Fruit fly (Drosophila melanogaster) whole organism, wandering third instar larva: ENCODE measurements around the gene CG17147.

ENCODE experiments used
- CG9705 ChIP-seq: fragments of 200-800 bp; sonication (Bioruptor generic); optimal IDR thresholded peaks from 2 replicates; lab custom pipeline; 2018; ENCODE audit warnings: missing biosample characterization, mild to moderate bottlenecking, missing genetic modification characterization
- Hnf4 ChIP-seq: fragments of 200-800 bp; sonication (Bioruptor generic); optimal IDR thresholded peaks from 2 replicates; lab custom pipeline; 2016; ENCODE audit warnings: missing biosample characterization, mild to moderate bottlenecking, missing genetic modification characterization
- Jra ChIP-seq: sonication (Bioruptor generic); optimal IDR thresholded peaks from 2 replicates; lab custom pipeline; 2016; ENCODE audit warnings: missing biosample characterization, missing genetic modification characterization
- OdsH ChIP-seq: fragments of 200-800 bp; sonication (Bioruptor generic); optimal IDR thresholded peaks from 2 replicates; lab custom pipeline; 2016; ENCODE audit warnings: missing biosample characterization, mild to moderate bottlenecking, missing genetic modification characterization
- brk ChIP-seq: fragments of 200-800 bp; sonication (Bioruptor generic); optimal IDR thresholded peaks from 2 replicates; lab custom pipeline; 2016; ENCODE audit warnings: missing biosample characterization, mild to moderate bottlenecking, missing genetic modification characterization
- ey ChIP-seq: fragments of 200-800 bp; sonication (Bioruptor generic); optimal IDR thresholded peaks from 2 replicates; lab custom pipeline; 2016; ENCODE audit warnings: missing biosample characterization, missing genetic modification characterization
- foxo ChIP-seq, 2 experiments: fragments of 200-800 bp; sonication (Bioruptor generic); optimal IDR thresholded peaks; 2 replicates in 1 of 2; 3 replicates in 1 of 2; lab custom pipeline; 2016 to 2017; ENCODE audit warnings: missing biosample characterization in 2 of 2, missing genetic modification characterization in 2 of 2
- h ChIP-seq: fragments of 200-800 bp; sonication (Bioruptor generic); optimal IDR thresholded peaks from 3 replicates; lab custom pipeline; 2016; ENCODE audit warnings: missing biosample characterization, mild to moderate bottlenecking, missing genetic modification characterization
- lola ChIP-seq: fragments of >200 bp; optimal IDR thresholded peaks from 2 replicates; lab custom pipeline; 2017; ENCODE audit warnings: missing biosample characterization, missing genetic modification characterization
- pan ChIP-seq: fragments of >200 bp; optimal IDR thresholded peaks from 2 replicates; lab custom pipeline; 2017
- psq ChIP-seq: fragments of 200-800 bp; sonication (Bioruptor generic); optimal IDR thresholded peaks from 3 replicates; lab custom pipeline; 2017; ENCODE audit warnings: missing biosample characterization, mild to moderate bottlenecking, missing genetic modification characterization, moderate library complexity
- rgr ChIP-seq: fragments of 200-800 bp; sonication (Bioruptor generic); optimal IDR thresholded peaks from 3 replicates; lab custom pipeline; 2016; ENCODE audit warnings: missing biosample characterization, mild to moderate bottlenecking, missing genetic modification characterization
- tai ChIP-seq: sonication (Bioruptor generic); optimal IDR thresholded peaks from 2 replicates; lab custom pipeline; 2016; ENCODE audit warnings: missing biosample characterization, missing genetic modification characterization
- woc ChIP-seq: sonication (Bioruptor generic); optimal IDR thresholded peaks from 2 replicates; lab custom pipeline; 2016; ENCODE audit warnings: missing biosample characterization, mild to moderate bottlenecking, missing genetic modification characterization

DNA sequence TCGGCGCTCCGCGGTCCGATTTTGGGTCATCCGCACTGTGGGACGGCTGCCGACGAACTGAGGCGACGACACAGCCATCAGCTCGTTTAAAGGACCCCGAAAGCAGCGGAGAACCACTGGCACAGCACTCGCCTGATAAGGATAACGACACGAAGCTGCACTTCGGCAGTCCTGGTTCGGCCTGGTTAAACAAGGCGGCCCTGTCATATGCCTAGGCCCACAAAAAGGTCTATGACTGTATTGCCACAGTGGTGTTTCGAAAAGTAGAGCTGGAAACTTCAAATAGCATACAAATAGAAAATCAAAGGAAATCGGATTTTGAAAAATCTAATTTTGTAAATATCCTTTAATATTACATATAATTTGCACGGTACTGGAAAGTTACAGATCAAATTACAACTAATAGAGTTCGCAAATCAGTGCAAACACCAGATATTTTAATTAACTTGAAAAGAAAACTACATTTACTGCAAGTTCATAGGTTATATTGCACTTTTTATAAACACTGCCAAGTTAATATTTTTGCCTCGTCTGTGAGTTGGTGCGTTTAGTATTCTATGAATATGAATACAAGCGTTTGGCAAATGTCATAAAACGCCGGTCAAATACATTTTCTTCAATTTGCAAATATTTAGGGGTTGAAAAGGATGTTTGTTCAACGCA is 38.4 kb upstream of the CG17147 start:
- TF ChIP-seq foxo (GFP tag; optimal IDR thresholded peaks at IDR 0.05; lab: Kevin White, UChicago) = peak in 1 of 2 experiments; percentile 19
- peak; percentile 67 for TF ChIP-seq OdsH (GFP tag; lab: Kevin White, UChicago)
- peak; percentile 50 for TF ChIP-seq ey (GFP tag; lab: Kevin White, UChicago)
- TF ChIP-seq lola (GFP tag; lab: Kevin White, UChicago) = no peak
- no peak for TF ChIP-seq brk (GFP tag; lab: Kevin White, UChicago)
- no peak for TF ChIP-seq woc (GFP tag; lab: Kevin White, UChicago)
- peak; percentile 64 for TF ChIP-seq tai
- TF ChIP-seq pan = no peak
- TF ChIP-seq Hnf4 (GFP tag; lab: Kevin White, UChicago) = no peak
- TF ChIP-seq Jra (GFP tag; lab: Kevin White, UChicago) = no peak
- TF ChIP-seq rgr = peak; percentile 53
- TF ChIP-seq h (GFP tag; lab: Kevin White, UChicago) = peak; percentile 26
- TF ChIP-seq CG9705 (GFP tag; lab: Kevin White, UChicago) = no peak
- peak; percentile 9 for TF ChIP-seq psq (GFP tag; lab: Kevin White, UChicago)
